Fruit fly (Drosophila melanogaster): ENCODE results near the gene U2af38.

U2af38 gene

dm6 chr2L:250507-251215 is 43.8 kb downstream of the U2af38 start, which contains the start of gene kis (continued):
- TF ChIP-seq aop (GFP tag; IDR thresholded peaks at IDR 0.05) (no peak), Dad (GFP tag; optimal IDR thresholded peaks at IDR 0.05) (peak; percentile 43), CG18476 (GFP tag; optimal IDR thresholded peaks at IDR 0.05) (peak; percentile 2), CG17802 (tag; optimal IDR thresholded peaks at IDR 0.05) (no peak), chm (GFP tag; IDR thresholded peaks at IDR 0.05) (0 out of 2 replicates have a peak, but pooled peaks have one; percentile 29), HLH54F (GFP tag; optimal IDR thresholded peaks at IDR 0.05) (peak; percentile 60), CG4360 (GFP tag; IDR thresholded peaks at IDR 0.05) (peak; percentile 95), bcd (GFP tag; optimal IDR thresholded peaks at IDR 0.05) (peak; percentile 23), CG13424 (tag; optimal IDR thresholded peaks at IDR 0.05) (peak; percentile 22), CG18011 (GFP tag; optimal IDR thresholded peaks at IDR 0.05) (peak; percentile 27), CG33213 (GFP tag; optimal IDR thresholded peaks at IDR 0.05) (peak; percentile 54), stwl (tag; optimal IDR thresholded peaks at IDR 0.05) (peak; percentile 73), hkb (optimal IDR thresholded peaks at IDR 0.05) (peak; percentile 43), hkb (GFP tag; IDR thresholded peaks at IDR 0.05) (0 out of 2 replicates have a peak, but pooled peaks have one; percentile 33), hb (GFP tag; IDR thresholded peaks at IDR 0.05; ENCODE audit: partially characterized antibody) (peak; percentile 91), HLH4C (GFP tag; IDR thresholded peaks at IDR 0.05; ENCODE audit: partially characterized antibody) (peak; percentile 91), fd96Cb (tag; optimal IDR thresholded peaks at IDR 0.05) (no peak), E2f2 (GFP tag; IDR thresholded peaks at IDR 0.05) (peak; percentile 51), Scr (GFP tag; IDR thresholded peaks at IDR 0.05; ENCODE audit: partially characterized antibody) (peak; percentile 97), HmgD (GFP tag; optimal IDR thresholded peaks at IDR 0.05) (peak; percentile 70), CG17186 (GFP tag; optimal IDR thresholded peaks at IDR 0.05) (peak; percentile 34), Med (GFP tag) (peak; percentile 91), CG17568 (GFP tag; optimal IDR thresholded peaks at IDR 0.05) (peak; percentile 13), CG12155 (GFP tag; optimal IDR thresholded peaks at IDR 0.05) (peak; percentile 63), pan (optimal IDR thresholded peaks at IDR 0.05) (no peak), pan (GFP tag; optimal IDR thresholded peaks at IDR 0.05 in 1 of 2, IDR thresholded peaks at IDR 0.05 in 1 of 2) (no peak), CG8478 (optimal IDR thresholded peaks at IDR 0.05) (no peak), onecut (GFP tag; IDR thresholded peaks at IDR 0.05) (0 out of 2 replicates have a peak, but pooled peaks have one; percentile 31), Bdp1 (GFP tag; optimal IDR thresholded peaks at IDR 0.05) (peak; percentile 41), Ravus (GFP tag; IDR thresholded peaks at IDR 0.05) (no peak), CG32772 (GFP tag; IDR thresholded peaks at IDR 0.05) (no peak), E2f1 (GFP tag; IDR thresholded peaks at IDR 0.05) (0 out of 2 replicates have a peak, but pooled peaks have one; percentile 14), Bgb (GFP tag; IDR thresholded peaks at IDR 0.05; ENCODE audit: partially characterized antibody) (peak; percentile 96), CG10959 (GFP tag; IDR thresholded peaks at IDR 0.05) (no peak), Sox100B (GFP tag; optimal IDR thresholded peaks at IDR 0.05) (no peak), Gsc (GFP tag; IDR thresholded peaks at IDR 0.05) (no peak), CG11398 (GFP tag; optimal IDR thresholded peaks at IDR 0.05) (no peak), gt (GFP tag; IDR thresholded peaks at IDR 0.05) (no peak), Myb (GFP tag; optimal IDR thresholded peaks at IDR 0.05) (peak; percentile 58), CG10462 (GFP tag; optimal IDR thresholded peaks at IDR 0.05) (no peak), HLHmδ (GFP tag; optimal IDR thresholded peaks at IDR 0.05) (no peak), CG10209 (GFP tag; optimal IDR thresholded peaks at IDR 0.05) (peak; percentile 29), Sin3A (optimal IDR thresholded peaks at IDR 0.05) (peak; percentile 95), ttk (GFP tag; IDR thresholded peaks at IDR 0.05) (no peak), croc (GFP tag; conservative IDR thresholded peaks at IDR 0.05) (no peak), ara (GFP tag; IDR thresholded peaks at IDR 0.05) (no peak), Elba2 (GFP tag; optimal IDR thresholded peaks at IDR 0.05) (no peak), PHDP (tag; optimal IDR thresholded peaks at IDR 0.05) (peak; percentile 56), CG12769 (tag; optimal IDR thresholded peaks at IDR 0.05) (peak; percentile 70), pum (GFP tag; optimal IDR thresholded peaks at IDR 0.05) (no peak), CG1603 (tag; optimal IDR thresholded peaks at IDR 0.05) (peak; percentile 76)
